Fruit fly (Drosophila melanogaster) whole organism, embryonic: ENCODE data around the gene Catsup.

Experiments used
- Abd-B ChIP-seq: fragments of 200-800 bp; sonication (Bioruptor generic); optimal IDR thresholded peaks from 2 replicates; lab custom pipeline; 2018; ENCODE audit warnings: missing biosample characterization, mild to moderate bottlenecking, missing genetic modification characterization, moderate library complexity
- Adf1 ChIP-seq: fragments of 200-800 bp; sonication (Bioruptor generic); IDR thresholded peaks from 2 replicates; pipeline ENCODE4 v1.3.6; 2022; ENCODE audit warnings: missing biosample characterization, missing genetic modification characterization
- Atf-2 ChIP-seq: fragments of 200-800 bp; sonication (Bioruptor generic); optimal IDR thresholded peaks from 2 replicates; lab custom pipeline; 2016; ENCODE audit warnings: missing biosample characterization, missing genetic modification characterization
- CG11695 ChIP-seq: fragments of 200-800 bp; sonication (Bioruptor generic); IDR thresholded peaks from 3 replicates; pipeline ENCODE4 v1.3.6; 2022; ENCODE audit warnings: missing biosample characterization, missing genetic modification characterization
- CG12769 ChIP-seq: fragments of 200-800 bp; sonication (Bioruptor generic); optimal IDR thresholded peaks from 2 replicates; lab custom pipeline; 2019; ENCODE audit warnings: missing biosample characterization, mild to moderate bottlenecking, missing genetic modification characterization, moderate library complexity
- CG13287 ChIP-seq: fragments of 200-800 bp; sonication (Bioruptor generic); IDR thresholded peaks from 2 replicates; pipeline ENCODE4 v1.3.6; 2022; ENCODE audit warnings: missing biosample characterization, missing genetic modification characterization; ENCODE audit not compliant: partially characterized antibody
- CG16779 ChIP-seq: fragments of 200-800 bp; sonication (Bioruptor generic); IDR thresholded peaks from 2 replicates; pipeline ENCODE4 v1.3.6; 2022; ENCODE audit warnings: missing biosample characterization, missing genetic modification characterization
- CG17328 ChIP-seq: fragments of 200-800 bp; sonication (Bioruptor generic); IDR thresholded peaks from 2 replicates; pipeline ENCODE4 v1.3.6; 2022; ENCODE audit warnings: missing biosample characterization, missing genetic modification characterization
- CG17359 ChIP-seq: fragments of 200-800 bp; sonication (Bioruptor generic); optimal IDR thresholded peaks from 3 replicates; lab custom pipeline; 2018; ENCODE audit warnings: missing biosample characterization, mild to moderate bottlenecking, missing genetic modification characterization, moderate library complexity
- CG17802 ChIP-seq: fragments of 200-800 bp; sonication (Bioruptor generic); optimal IDR thresholded peaks from 2 replicates; lab custom pipeline; 2018; ENCODE audit warnings: missing biosample characterization, mild to moderate bottlenecking, missing genetic modification characterization, moderate library complexity
- CG1792 ChIP-seq: fragments of 200-800 bp; sonication (Bioruptor generic); optimal IDR thresholded peaks from 2 replicates; lab custom pipeline; 2016; ENCODE audit warnings: missing biosample characterization, missing genetic modification characterization
- CG18599 ChIP-seq: fragments of 200-800 bp; sonication (Bioruptor generic); optimal IDR thresholded peaks from 3 replicates; lab custom pipeline; 2017; ENCODE audit warnings: missing biosample characterization, missing genetic modification characterization, mild to moderate bottlenecking, moderate library complexity, missing genetic modification reagents
- CG18619 ChIP-seq: fragments of 200-800 bp; sonication (Bioruptor generic); optimal IDR thresholded peaks from 3 replicates; lab custom pipeline; 2017; ENCODE audit warnings: missing biosample characterization, mild to moderate bottlenecking, missing genetic modification characterization
- CG2120 ChIP-seq: fragments of 200-800 bp; sonication (Bioruptor generic); optimal IDR thresholded peaks from 3 replicates; lab custom pipeline; 2016; ENCODE audit warnings: missing biosample characterization, missing genetic modification characterization
- CG32767 ChIP-seq: fragments of 200-800 bp; sonication (Bioruptor generic); IDR thresholded peaks from 2 replicates; pipeline ENCODE4 v1.3.6; 2022; ENCODE audit warnings: missing biosample characterization, missing genetic modification characterization
- CG4404 ChIP-seq: fragments of 200-800 bp; sonication (Bioruptor generic); IDR thresholded peaks from 2 replicates; pipeline ENCODE4 v1.3.6; 2022; ENCODE audit warnings: missing biosample characterization, missing genetic modification characterization
- CG5953 ChIP-seq: fragments of 200-800 bp; sonication (Bioruptor generic); IDR thresholded peaks from 2 replicates; pipeline ENCODE4 v1.3.6; 2022; ENCODE audit warnings: missing biosample characterization, missing genetic modification characterization
- CG6272 ChIP-seq: fragments of 200-800 bp; sonication (Bioruptor generic); IDR thresholded peaks from 2 replicates; pipeline ENCODE4 v1.3.6; 2022; ENCODE audit warnings: missing biosample characterization, missing genetic modification characterization
- CG6654 ChIP-seq: fragments of 200-800 bp; sonication (Bioruptor generic); optimal IDR thresholded peaks from 2 replicates; lab custom pipeline; 2017; ENCODE audit warnings: missing biosample characterization, mild to moderate bottlenecking, missing genetic modification characterization
- CG6765 ChIP-seq: fragments of 200-800 bp; sonication (Bioruptor generic); optimal IDR thresholded peaks from 3 replicates; lab custom pipeline; 2017; ENCODE audit warnings: missing biosample characterization, mild to moderate bottlenecking, missing genetic modification characterization
- CG9437 ChIP-seq: fragments of 200-800 bp; sonication (Bioruptor generic); optimal IDR thresholded peaks from 2 replicates; lab custom pipeline; 2018; ENCODE audit warnings: missing biosample characterization, mild to moderate bottlenecking, missing genetic modification characterization
- Camta ChIP-seq: fragments of 200-800 bp; sonication (Bioruptor generic); optimal IDR thresholded peaks from 2 replicates; lab custom pipeline; 2016; ENCODE audit warnings: missing biosample characterization, missing genetic modification characterization
- CkIIα-i1 ChIP-seq: fragments of 200-800 bp; sonication (Bioruptor generic); IDR thresholded peaks from 2 replicates; pipeline ENCODE4 v1.3.6; 2022; ENCODE audit warnings: missing biosample characterization, missing genetic modification characterization
- Dbx ChIP-seq: fragments of 200-800 bp; sonication (Bioruptor generic); IDR thresholded peaks from 3 replicates; pipeline ENCODE4 v1.3.6; 2022; ENCODE audit warnings: missing biosample characterization, missing genetic modification characterization
- Dek ChIP-seq: fragments of 200-800 bp; sonication (Bioruptor generic); optimal IDR thresholded peaks from 3 replicates; lab custom pipeline; 2019; ENCODE audit warnings: missing biosample characterization, mild to moderate bottlenecking, missing genetic modification characterization, moderate library complexity
- Dip3 ChIP-seq: fragments of 200-800 bp; sonication (Bioruptor generic); optimal IDR thresholded peaks from 3 replicates; lab custom pipeline; 2016; ENCODE audit warnings: missing biosample characterization, missing genetic modification characterization
- Dref ChIP-seq: fragments of 200-800 bp; sonication (Bioruptor generic); IDR thresholded peaks from 2 replicates; pipeline ENCODE4 v1.3.6; 2022; ENCODE audit warnings: missing biosample characterization, missing genetic modification characterization
- E2f1 ChIP-seq: fragments of 200-800 bp; sonication (Bioruptor generic); IDR thresholded peaks from 2 replicates; pipeline ENCODE4 v1.3.6; 2022; ENCODE audit warnings: missing biosample characterization, missing genetic modification characterization
- ERR ChIP-seq: fragments of 200-800 bp; sonication (Bioruptor generic); optimal IDR thresholded peaks from 2 replicates; lab custom pipeline; 2016; ENCODE audit warnings: missing biosample characterization, missing genetic modification characterization
- Hr39 ChIP-seq: fragments of >200 bp; optimal IDR thresholded peaks from 2 replicates; lab custom pipeline; 2017
- Lim3 ChIP-seq: fragments of 200-800 bp; sonication (Bioruptor generic); IDR thresholded peaks from 2 replicates; pipeline ENCODE4 v1.3.6; 2022; ENCODE audit warnings: missing biosample characterization, missing genetic modification characterization
- Meics ChIP-seq: fragments of 200-800 bp; sonication (Bioruptor generic); optimal IDR thresholded peaks from 2 replicates; lab custom pipeline; 2017; ENCODE audit warnings: missing biosample characterization, mild to moderate bottlenecking, missing genetic modification characterization
- Mes4 ChIP-seq: fragments of 200-800 bp; sonication (Bioruptor generic); optimal IDR thresholded peaks from 2 replicates; lab custom pipeline; 2016; ENCODE audit warnings: missing biosample characterization, missing genetic modification characterization
- Sox100B ChIP-seq: fragments of 200-800 bp; sonication (Bioruptor generic); optimal IDR thresholded peaks from 3 replicates; lab custom pipeline; 2018; ENCODE audit warnings: missing biosample characterization, mild to moderate bottlenecking, missing genetic modification characterization
- YL-1 ChIP-seq: fragments of 200-800 bp; sonication (Bioruptor generic); optimal IDR thresholded peaks from 3 replicates; lab custom pipeline; 2017; ENCODE audit warnings: missing biosample characterization, mild to moderate bottlenecking, missing genetic modification characterization
- az2 ChIP-seq: fragments of 200-800 bp; sonication (Bioruptor generic); optimal IDR thresholded peaks from 3 replicates; lab custom pipeline; 2016; ENCODE audit warnings: missing biosample characterization, missing genetic modification characterization
- caup ChIP-seq: fragments of 200-800 bp; sonication (Bioruptor generic); optimal IDR thresholded peaks from 3 replicates; lab custom pipeline; 2017; ENCODE audit warnings: missing biosample characterization, mild to moderate bottlenecking, missing genetic modification characterization, moderate library complexity; ENCODE audit not compliant: severe bottlenecking
- chn ChIP-seq: fragments of 200-800 bp; sonication (Bioruptor generic); optimal IDR thresholded peaks from 2 replicates; lab custom pipeline; 2016; ENCODE audit warnings: missing biosample characterization, missing genetic modification characterization
- ems ChIP-seq: fragments of 200-800 bp; sonication (Bioruptor generic); optimal IDR thresholded peaks from 3 replicates; lab custom pipeline; 2016; ENCODE audit warnings: missing biosample characterization, missing genetic modification characterization
- grn ChIP-seq: fragments of 200-800 bp; sonication (Bioruptor generic); optimal IDR thresholded peaks from 3 replicates; lab custom pipeline; 2017; ENCODE audit warnings: missing biosample characterization, missing genetic modification characterization
- gsb-n ChIP-seq: fragments of 200-800 bp; sonication (Bioruptor generic); optimal IDR thresholded peaks from 3 replicates; lab custom pipeline; 2018; ENCODE audit warnings: missing biosample characterization, mild to moderate bottlenecking, missing genetic modification characterization
- kay ChIP-seq: fragments of 200-800 bp; sonication (Bioruptor generic); optimal IDR thresholded peaks from 2 replicates; lab custom pipeline; 2016; ENCODE audit warnings: missing biosample characterization, missing genetic modification characterization
- klu ChIP-seq: fragments of 200-800 bp; sonication (Bioruptor generic); IDR thresholded peaks from 2 replicates; pipeline ENCODE4 v1.3.6; 2022; ENCODE audit warnings: missing biosample characterization, missing genetic modification characterization
- luna ChIP-seq: fragments of 200-800 bp; sonication (Bioruptor generic); optimal IDR thresholded peaks from 2 replicates; lab custom pipeline; 2016; ENCODE audit warnings: missing biosample characterization, missing genetic modification characterization
- oc ChIP-seq: fragments of 200-800 bp; sonication (Bioruptor generic); optimal IDR thresholded peaks from 2 replicates; lab custom pipeline; 2018; ENCODE audit warnings: missing biosample characterization, mild to moderate bottlenecking, missing genetic modification characterization, moderate library complexity
- ranshi ChIP-seq: fragments of 200-800 bp; sonication (Bioruptor generic); IDR thresholded peaks from 2 replicates; pipeline ENCODE4 v1.3.6; 2022; ENCODE audit warnings: missing biosample characterization, missing genetic modification characterization
- sna ChIP-seq: fragments of 200-800 bp; sonication (Bioruptor generic); IDR thresholded peaks from 2 replicates; pipeline ENCODE4 v1.3.6; 2022; ENCODE audit warnings: missing biosample characterization, missing genetic modification characterization; ENCODE audit not compliant: partially characterized antibody
- ssp ChIP-seq: fragments of 200-800 bp; sonication (Bioruptor generic); IDR thresholded peaks from 2 replicates; pipeline ENCODE4 v1.3.6; 2022; ENCODE audit warnings: missing biosample characterization, missing genetic modification characterization
- tll ChIP-seq, 2 experiments: fragments of 200-800 bp in 1 of 2; fragments of >200 bp in 1 of 2; sonication (Bioruptor generic) in 1 of 2; optimal IDR thresholded peaks; 2 replicates each; lab custom pipeline; 2017 to 2019; ENCODE audit warnings: missing biosample characterization in 2 of 2, missing genetic modification characterization in 2 of 2, mild to moderate bottlenecking in 1 of 2, moderate library complexity in 1 of 2
- zfh1 ChIP-seq: fragments of 200-800 bp; sonication (Bioruptor generic); IDR thresholded peaks from 3 replicates; pipeline ENCODE4 v1.3.6; 2022; ENCODE audit warnings: missing biosample characterization, missing genetic modification characterization

Catsup gene

DNA sequence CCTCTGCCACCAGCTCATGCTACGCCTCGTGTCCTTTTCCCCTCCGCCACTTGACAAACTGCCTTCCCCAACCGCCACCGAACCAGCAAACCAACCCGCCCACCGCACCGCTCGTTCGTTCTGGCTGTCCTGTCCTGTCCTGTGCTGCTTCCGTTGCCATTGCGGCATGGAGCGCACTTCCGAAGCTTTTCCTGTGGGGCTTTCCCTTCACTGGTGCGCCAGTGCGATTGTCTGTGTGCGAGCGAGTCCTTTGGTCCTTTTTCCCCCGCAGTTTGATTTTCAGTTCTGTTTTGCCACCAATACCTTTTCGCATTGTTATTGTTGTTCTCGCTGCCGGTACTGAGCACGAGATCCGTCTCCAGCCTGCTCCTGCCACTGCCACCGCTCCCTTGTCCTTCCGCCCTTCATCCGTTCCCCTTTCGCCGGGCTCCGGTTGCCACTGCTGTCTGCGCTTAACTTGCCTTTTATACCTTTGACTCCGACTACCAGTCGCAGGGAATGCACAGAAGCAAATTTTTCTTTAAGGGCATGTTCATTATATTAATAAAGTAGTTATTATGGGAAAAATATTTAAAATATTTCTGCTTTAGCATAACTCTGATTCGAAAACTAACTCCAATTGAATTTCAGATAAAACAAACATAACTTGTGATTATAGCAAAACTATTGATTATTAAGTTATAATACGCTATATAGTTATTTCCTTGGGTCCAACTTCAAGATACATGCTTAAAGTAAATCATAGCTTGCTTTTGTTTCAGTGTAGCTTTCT, 17.5 kb upstream of the Catsup start (continued):
- TF ChIP-seq CG12769: peak; percentile 61
- peak; percentile 7; the same call in 1 of the 2 replicates for TF ChIP-seq E2f1 (GFP tag; lab: Robert Waterston, UW)
- TF ChIP-seq Mes4 (GFP tag; lab: Kevin White, UChicago): no peak
- peak; percentile 53; the same call in 1 of the 2 replicates for TF ChIP-seq Adf1 (GFP tag; lab: Robert Waterston, UW)
- TF ChIP-seq CG17328 (GFP tag; lab: Robert Waterston, UW): no peak; the same call in 1 of the 2 replicates
- no peak for TF ChIP-seq ssp (GFP tag; lab: Robert Waterston, UW)
- no peak for TF ChIP-seq Atf-2 (GFP tag; lab: Kevin White, UChicago)
- TF ChIP-seq CG5953 (GFP tag; lab: Robert Waterston, UW): no peak
- no peak for TF ChIP-seq ems (GFP tag; lab: Kevin White, UChicago)
- TF ChIP-seq Dip3 (GFP tag; lab: Kevin White, UChicago): no peak
- TF ChIP-seq oc: peak; percentile 31
- no peak for TF ChIP-seq gsb-n (tag; lab: Kevin White, UChicago)
- TF ChIP-seq Dref (GFP tag; lab: Robert Waterston, UW): no peak
- no peak for TF ChIP-seq luna (GFP tag; lab: Kevin White, UChicago)
- TF ChIP-seq ranshi (GFP tag; lab: Robert Waterston, UW): 0 out of 2 replicates have a peak, but pooled peaks have one; percentile 6
- peak; percentile 62 for TF ChIP-seq CG9437
- TF ChIP-seq CG6654 (GFP tag; lab: Kevin White, UChicago): peak; percentile 23
- TF ChIP-seq CG2120 (GFP tag; lab: Kevin White, UChicago): peak; percentile 75
- TF ChIP-seq CG13287 (GFP tag; lab: Robert Waterston, UW): no peak
- peak; percentile 86 for TF ChIP-seq Meics
- TF ChIP-seq CG6272: no peak
- no peak for TF ChIP-seq grn (GFP tag; lab: Kevin White, UChicago)
- TF ChIP-seq CG18619 (GFP tag; lab: Kevin White, UChicago): peak; percentile 70
- peak; percentile 23 for TF ChIP-seq kay (GFP tag; lab: Kevin White, UChicago)
- no peak for TF ChIP-seq CG32767 (GFP tag; lab: Robert Waterston, UW)
- TF ChIP-seq az2 (GFP tag; lab: Kevin White, UChicago): peak; percentile 45
- no peak for TF ChIP-seq CG1792 (GFP tag; lab: Kevin White, UChicago)
- peak; percentile 69 for TF ChIP-seq caup (GFP tag; lab: Kevin White, UChicago)
- peak; percentile 45; the same call in 1 of the 3 replicates for TF ChIP-seq Dbx (GFP tag; lab: Robert Waterston, UW)
- TF ChIP-seq CG17802 (tag; lab: Kevin White, UChicago): peak; percentile 14
- TF ChIP-seq ERR (GFP tag; lab: Kevin White, UChicago): no peak
- TF ChIP-seq tll (GFP tag; optimal IDR thresholded peaks at IDR 0.05; lab: Kevin White, UChicago): no peak
- no peak for TF ChIP-seq chn (GFP tag; lab: Kevin White, UChicago)
- TF ChIP-seq Lim3 (GFP tag; lab: Robert Waterston, UW): no peak
- TF ChIP-seq Dek (tag; lab: Kevin White, UChicago): peak; percentile 74
- no peak for TF ChIP-seq Hr39 (lab: Kevin White, UChicago)
- peak; percentile 78 for TF ChIP-seq Sox100B
- no peak for TF ChIP-seq sna
- TF ChIP-seq YL-1: peak; percentile 5
- peak; percentile 66 for TF ChIP-seq CG11695 (GFP tag; lab: Robert Waterston, UW)
- no peak for TF ChIP-seq klu
- TF ChIP-seq CG16779 (GFP tag; lab: Robert Waterston, UW): no peak
- TF ChIP-seq zfh1 (GFP tag; lab: Robert Waterston, UW): 0 out of 3 replicates have a peak, but pooled peaks have one; percentile 32
- no peak for TF ChIP-seq CkIIα-i1 (GFP tag; lab: Robert Waterston, UW)
- TF ChIP-seq CG6765: peak; percentile 70
- no peak; the same call in 1 of the 2 replicates for TF ChIP-seq CG4404 (GFP tag; lab: Robert Waterston, UW)
- TF ChIP-seq Abd-B: peak; percentile 36
- TF ChIP-seq CG17359 (tag; lab: Kevin White, UChicago): peak; percentile 72
- TF ChIP-seq Camta (GFP tag; lab: Kevin White, UChicago): peak; percentile 23
- TF ChIP-seq CG18599 (GFP tag; lab: Kevin White, UChicago): peak; percentile 92
